Worm (Caenorhabditis elegans) whole organism, L1 larva: ENCODE data around the gene T01C4.8.

Experiments used
- C04F5.9 ChIP-seq: sonication (generic microtip); optimal IDR thresholded peaks from 2 replicates; lab custom pipeline; 2016; ENCODE audit warnings: missing genetic modification characterization, missing compliant biosample characterization
- C16A3.4 ChIP-seq: fragments of 150-350 bp; optimal IDR thresholded peaks from 2 replicates; lab custom pipeline; 2014; ENCODE audit warnings: missing biosample characterization, missing genetic modification characterization
- alr-1 ChIP-seq: fragments of 200-800 bp; sonication (Bioruptor generic); optimal IDR thresholded peaks from 2 replicates; lab custom pipeline; 2018; ENCODE audit warnings: borderline replicate concordance, mild to moderate bottlenecking, missing genetic modification characterization, missing compliant biosample characterization
- ceh-8 ChIP-seq: fragments of 200-800 bp; sonication (Bioruptor generic); optimal IDR thresholded peaks from 2 replicates; lab custom pipeline; 2018; ENCODE audit warnings: mild to moderate bottlenecking, missing genetic modification characterization, moderate library complexity, missing compliant biosample characterization
- ceh-88 ChIP-seq: fragments of 200-800 bp; sonication (Bioruptor generic); IDR thresholded peaks from 2 replicates; pipeline ENCODE4 v1.3.6; 2022; ENCODE audit warnings: missing genetic modification characterization, missing compliant biosample characterization
- ceh-90 ChIP-seq: sonication (generic microtip); optimal IDR thresholded peaks from 2 replicates; lab custom pipeline; 2016; ENCODE audit warnings: missing genetic modification characterization, missing compliant biosample characterization
- efl-1 ChIP-seq, 4 experiments: fragments of 150-350 bp; optimal IDR thresholded peaks in 3 of 4; peaks in 1 of 4; 1 replicate in 1 of 4; 2 replicates in 3 of 4; lab custom pipeline; 2014; ENCODE audit warnings: missing biosample characterization in 2 of 4, missing genetic modification characterization in 2 of 4, missing genetic modification reagents in 2 of 4
- egl-13 ChIP-seq: sonication (generic microtip); optimal IDR thresholded peaks from 2 replicates; lab custom pipeline; 2016; ENCODE audit warnings: missing genotype, missing genetic modification reagents, missing genetic modification characterization, missing compliant biosample characterization
- egl-27 ChIP-seq, 2 experiments: fragments of 150-350 bp in 1 of 2; sonication (generic microtip); optimal IDR thresholded peaks; 3 replicates each; lab custom pipeline; 2017 to 2018; ENCODE audit warnings: missing biosample characterization in 2 of 2, missing genetic modification characterization in 2 of 2, missing genetic modification reagents in 2 of 2
- fkh-10 ChIP-seq: sonication (generic microtip); optimal IDR thresholded peaks from 2 replicates; lab custom pipeline; 2017; ENCODE audit warnings: missing biosample characterization, missing genetic modification reagents, missing genetic modification characterization
- fkh-8 ChIP-seq: sonication (generic microtip); optimal IDR thresholded peaks from 2 replicates; lab custom pipeline; 2016; ENCODE audit warnings: mild to moderate bottlenecking, missing genetic modification characterization, missing compliant biosample characterization
- fos-1 ChIP-seq: fragments of 150-350 bp; optimal IDR thresholded peaks from 2 replicates; lab custom pipeline; 2014; ENCODE audit warnings: missing biosample characterization, missing genetic modification characterization
- hlh-4 ChIP-seq: sonication (generic microtip); optimal IDR thresholded peaks from 2 replicates; lab custom pipeline; 2016; ENCODE audit warnings: mild to moderate bottlenecking, missing genetic modification characterization, missing compliant biosample characterization
- hpl-2 ChIP-seq: fragments of 150-350 bp; optimal IDR thresholded peaks from 2 replicates; lab custom pipeline; 2014; ENCODE audit warnings: missing biosample characterization, missing genetic modification reagents, missing genetic modification characterization
- lin-13 ChIP-seq: fragments of 150-350 bp; optimal IDR thresholded peaks from 2 replicates; lab custom pipeline; 2014; ENCODE audit warnings: missing biosample characterization, missing genetic modification reagents, missing genetic modification characterization
- lin-39 ChIP-seq: fragments of 150-350 bp; optimal IDR thresholded peaks from 2 replicates; lab custom pipeline; 2014; ENCODE audit warnings: missing biosample characterization, missing genetic modification reagents, missing genetic modification characterization
- lir-3 ChIP-seq: sonication (generic microtip); optimal IDR thresholded peaks from 2 replicates; lab custom pipeline; 2016; ENCODE audit warnings: mild to moderate bottlenecking, missing genetic modification characterization, moderate library complexity, missing compliant biosample characterization; ENCODE audit not compliant: poor library complexity
- mab-9 ChIP-seq: fragments of 200-800 bp; sonication (Bioruptor generic); IDR thresholded peaks from 2 replicates; pipeline ENCODE4 v1.3.6; 2022; ENCODE audit warnings: missing genetic modification reagents, missing genetic modification characterization, missing compliant biosample characterization
- nhr-12 ChIP-seq: sonication (generic microtip); optimal IDR thresholded peaks from 2 replicates; lab custom pipeline; 2017; ENCODE audit warnings: missing biosample characterization, missing genetic modification characterization
- nhr-19 ChIP-seq: fragments of 200-800 bp; sonication (Bioruptor generic); conservative IDR thresholded peaks from 2 replicates; pipeline ENCODE4 v1.3.6; 2022; ENCODE audit warnings: missing genetic modification characterization, missing compliant biosample characterization
- nhr-20 ChIP-seq: sonication (generic microtip); optimal IDR thresholded peaks from 2 replicates; lab custom pipeline; 2016; ENCODE audit warnings: mild to moderate bottlenecking, missing genetic modification characterization, missing compliant biosample characterization
- nhr-28 ChIP-seq: fragments of 150-350 bp; optimal IDR thresholded peaks from 2 replicates; lab custom pipeline; 2014; ENCODE audit warnings: missing biosample characterization, missing genetic modification characterization
- nhr-47 ChIP-seq: sonication (generic microtip); optimal IDR thresholded peaks from 2 replicates; lab custom pipeline; 2016; ENCODE audit warnings: mild to moderate bottlenecking, missing genetic modification characterization, moderate library complexity, missing compliant biosample characterization
- nhr-71 ChIP-seq: sonication (generic microtip); optimal IDR thresholded peaks from 2 replicates; lab custom pipeline; 2016; ENCODE audit warnings: mild to moderate bottlenecking, missing genetic modification characterization, moderate library complexity, missing compliant biosample characterization
- nhr-76 ChIP-seq: sonication (generic microtip); optimal IDR thresholded peaks from 2 replicates; lab custom pipeline; 2017; ENCODE audit warnings: missing biosample characterization, missing genetic modification characterization
- nhr-77 ChIP-seq: fragments of 150-350 bp; optimal IDR thresholded peaks from 2 replicates; lab custom pipeline; 2014; ENCODE audit warnings: missing biosample characterization, missing genetic modification characterization
- pag-3 ChIP-seq: sonication (generic microtip); optimal IDR thresholded peaks from 2 replicates; lab custom pipeline; 2017; ENCODE audit warnings: missing genetic modification characterization, mild to moderate bottlenecking, missing compliant biosample characterization, antibody characterized with exemption, borderline replicate concordance; ENCODE audit not compliant: insufficient read depth
- pax-3 ChIP-seq: fragments of 200-800 bp; sonication (Bioruptor generic); optimal IDR thresholded peaks from 2 replicates; lab custom pipeline; 2018; ENCODE audit warnings: mild to moderate bottlenecking, missing genetic modification characterization, moderate library complexity, missing compliant biosample characterization
- rnt-1 ChIP-seq: sonication (generic microtip); optimal IDR thresholded peaks from 2 replicates; lab custom pipeline; 2016; ENCODE audit warnings: mild to moderate bottlenecking, missing genetic modification characterization, moderate library complexity, missing compliant biosample characterization
- sup-37 ChIP-seq: fragments of 200-800 bp; sonication (Bioruptor generic); optimal IDR thresholded peaks from 2 replicates; lab custom pipeline; 2018; ENCODE audit warnings: mild to moderate bottlenecking, missing genetic modification characterization, missing compliant biosample characterization
- unc-130 ChIP-seq: fragments of 150-350 bp; optimal IDR thresholded peaks from 2 replicates; lab custom pipeline; 2017; ENCODE audit warnings: missing biosample characterization, missing genetic modification characterization, inconsistent platforms
- ztf-11 ChIP-seq, 2 experiments: sonication (generic microtip); optimal IDR thresholded peaks; 2 replicates each; lab custom pipeline; 2016 to 2017; ENCODE audit warnings: missing genetic modification characterization in 2 of 2, missing biosample characterization in 1 of 2, missing compliant biosample characterization in 1 of 2
- ztf-4 ChIP-seq: fragments of 150-350 bp; optimal IDR thresholded peaks from 2 replicates; lab custom pipeline; 2014; ENCODE audit warnings: missing biosample characterization, missing genetic modification characterization

T01C4.8 gene

DNA sequence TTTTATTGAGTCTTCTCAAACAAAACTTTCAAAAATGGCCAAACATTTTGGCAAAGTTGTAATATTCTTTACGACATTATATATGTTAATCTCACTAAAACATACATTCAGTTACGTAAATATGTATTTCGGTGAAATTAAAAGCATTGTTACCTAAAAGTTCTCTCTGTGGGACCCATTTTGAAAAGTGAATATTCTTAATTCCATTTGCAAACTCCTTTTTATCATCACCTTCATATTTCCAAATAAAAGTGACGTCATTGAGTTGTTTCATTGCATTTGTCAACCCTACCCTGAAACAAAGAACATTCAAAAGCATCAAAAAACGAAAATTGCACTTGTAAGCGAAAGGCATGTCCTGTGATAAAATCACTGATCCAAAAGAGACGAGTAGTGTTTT lies 11.0 kb upstream of the T01C4.8 start:
- TF ChIP-seq nhr-71 (tag; lab: Kevin White, UChicago) (peak; percentile 14), nhr-19 (GFP tag; lab: Robert Waterston, UW) (peak; percentile 33), efl-1 (optimal IDR thresholded peaks at IDR 0.05; lab: Kevin White, UChicago) (no peak), efl-1 (GFP tag; optimal IDR thresholded peaks at IDR 0.05 in 1 of 2; lab: Kevin White, UChicago) (peak in 1 of 2 experiments; percentile 20), fkh-8 (peak; percentile 29), sup-37 (GFP tag; lab: Kevin White, UChicago) (no peak), nhr-20 (tag; lab: Kevin White, UChicago) (peak; percentile 14)

- TF ChIP-seq nhr-76 (no peak), C16A3.4 (no peak), egl-27 (tag; optimal IDR thresholded peaks at IDR 0.05; lab: Kevin White, UChicago) (no peak), lir-3 (tag; lab: Kevin White, UChicago) (no peak), fkh-8 (no peak), nhr-47 (no peak), rnt-1 (no peak), pag-3 (tag; lab: Kevin White, UChicago) (no peak), ceh-8 (GFP tag; lab: Kevin White, UChicago) (no peak), pax-3 (tag; lab: Kevin White, UChicago) (no peak), C04F5.9 (tag; lab: Kevin White, UChicago) (no peak), efl-1 (optimal IDR thresholded peaks at IDR 0.05; lab: Kevin White, UChicago) (no peak), efl-1 (GFP tag; optimal IDR thresholded peaks at IDR 0.05 in 1 of 2; lab: Kevin White, UChicago) (no peak), fkh-10 (no peak), nhr-77 (tag; lab: Kevin White, UChicago) (no peak), fos-1 (tag; lab: Kevin White, UChicago) (no peak), egl-13 (tag; lab: Kevin White, UChicago) (no peak)
- TF ChIP-seq, all 84 proteins: peak for 0
Observed at ce11 chrV:7138320-7138719, 9.0 kb upstream of the T01C4.8 start, which contains the start of gene str-112. TSS of gene str-112 (minus strand) at chrV:7138420.

DNA sequence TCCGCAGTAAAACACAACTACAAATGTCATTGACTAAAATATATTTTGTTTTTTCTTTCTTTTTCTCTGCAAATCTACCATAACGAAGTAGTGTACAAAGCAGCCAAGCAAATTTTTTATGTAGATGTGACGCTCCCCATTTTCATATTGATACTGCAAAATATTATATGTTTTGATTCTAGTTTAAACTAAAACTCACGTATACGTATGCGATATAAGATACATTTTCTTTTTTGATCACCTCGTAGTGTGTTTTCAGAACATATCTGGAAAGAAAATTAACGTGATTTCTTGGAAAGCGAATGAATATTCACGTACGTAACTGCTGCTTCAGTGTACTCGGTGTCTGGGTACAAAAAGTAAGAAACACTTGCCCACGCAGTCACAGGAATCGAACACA lies 7.5 kb upstream of the T01C4.8 start:
- no peak for TF ChIP-seq nhr-28
- no peak for TF ChIP-seq sup-37 (GFP tag; lab: Kevin White, UChicago)
- TF ChIP-seq mab-9 (GFP tag; lab: Robert Waterston, UW) = no peak
- no peak for TF ChIP-seq ztf-11 (tag; optimal IDR thresholded peaks at IDR 0.05; lab: Kevin White, UChicago)
- TF ChIP-seq nhr-12 (tag; lab: Kevin White, UChicago) = no peak
- TF ChIP-seq fos-1 (tag; lab: Kevin White, UChicago) = no peak
- no peak for TF ChIP-seq lin-13 (GFP tag; lab: Kevin White, UChicago)
- TF ChIP-seq rnt-1 = no peak
- TF ChIP-seq nhr-47 = no peak
- no peak for TF ChIP-seq hpl-2 (GFP tag; lab: Kevin White, UChicago)
- no peak for TF ChIP-seq alr-1 (tag; lab: Kevin White, UChicago)
- TF ChIP-seq lin-39 (tag; lab: Kevin White, UChicago) = no peak
- no peak for TF ChIP-seq hlh-4
- TF ChIP-seq ceh-88 (GFP tag; lab: Robert Waterston, UW) = no peak
- TF ChIP-seq fkh-10 = no peak
- no peak for TF ChIP-seq ceh-90 (tag; lab: Kevin White, UChicago)
- no peak for TF ChIP-seq unc-130 (tag; lab: Kevin White, UChicago)
- TF ChIP-seq ztf-4 (tag; lab: Kevin White, UChicago) = no peak
- no peak for TF ChIP-seq nhr-76
- no peak for TF ChIP-seq lir-3 (tag; lab: Kevin White, UChicago)

ce11 chrV:7133963-7134362 lies 4.6 kb upstream of the T01C4.8 start, which contains the start of gene F10D2.16:
TSS of gene F10D2.16 (plus strand) at chrV:7134263.
- TF ChIP-seq sup-37 (GFP tag; lab: Kevin White, UChicago) (no peak), efl-1 (optimal IDR thresholded peaks at IDR 0.05; lab: Kevin White, UChicago) (no peak), efl-1 (GFP tag; optimal IDR thresholded peaks at IDR 0.05 in 1 of 2; lab: Kevin White, UChicago) (peak in 1 of 2 experiments; percentile 39)
- TF ChIP-seq, all 84 proteins: peak for 1
